Fruit fly (Drosophila melanogaster): Measurements from ENCODE around the gene CG9806.
"Not testable (repeated sequence)": the region's sequence is repeated elsewhere in the genome, so short reads cannot be mapped to it uniquely, and the experiment has no call there.

CG9806 gene

DNA sequence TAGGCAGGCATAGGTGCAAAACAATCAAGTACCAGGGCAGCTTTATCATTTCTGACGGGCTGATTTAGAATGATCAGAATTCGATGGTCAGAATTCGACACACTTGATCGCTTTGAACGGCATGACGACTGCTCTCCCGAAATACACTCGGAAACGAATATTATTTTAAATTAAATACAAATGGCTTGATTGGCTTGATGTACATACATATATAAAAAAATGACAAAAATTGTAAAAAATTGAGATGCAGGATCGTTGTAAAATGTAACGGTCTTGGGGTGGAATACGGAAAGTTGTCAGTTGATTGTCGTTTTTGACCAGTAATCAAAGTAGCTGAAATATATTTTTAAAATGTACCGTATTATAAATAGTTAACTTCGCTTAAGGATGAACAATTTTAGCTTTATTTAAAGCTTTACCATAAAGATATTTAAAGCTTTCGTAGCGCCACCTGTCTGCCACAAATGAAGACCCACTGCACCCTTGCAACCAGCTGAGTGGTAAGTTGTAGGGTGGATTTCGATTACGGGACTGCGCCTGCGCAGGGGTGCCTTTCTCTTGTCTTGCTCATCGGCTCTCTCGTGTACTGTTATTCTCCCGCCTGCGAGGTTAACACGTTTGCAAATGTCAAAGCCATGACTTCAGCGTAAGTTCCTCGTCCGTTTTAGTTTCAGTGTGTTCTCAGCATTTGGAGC, at the start of gene CG9806, which contains the start of gene X11Lbeta:
TSS of gene CG9806 (minus strand) at position 51 of the 695 bp plus-strand sequence.
TSS of gene X11Lbeta (plus strand) at position 676 of the 695 bp plus-strand sequence.
- TF ChIP-seq CTCF (optimal IDR thresholded peaks at IDR 0.05) (peak; percentile 25 to 47), CG8478 (optimal IDR thresholded peaks at IDR 0.05) (no peak)

DNA sequence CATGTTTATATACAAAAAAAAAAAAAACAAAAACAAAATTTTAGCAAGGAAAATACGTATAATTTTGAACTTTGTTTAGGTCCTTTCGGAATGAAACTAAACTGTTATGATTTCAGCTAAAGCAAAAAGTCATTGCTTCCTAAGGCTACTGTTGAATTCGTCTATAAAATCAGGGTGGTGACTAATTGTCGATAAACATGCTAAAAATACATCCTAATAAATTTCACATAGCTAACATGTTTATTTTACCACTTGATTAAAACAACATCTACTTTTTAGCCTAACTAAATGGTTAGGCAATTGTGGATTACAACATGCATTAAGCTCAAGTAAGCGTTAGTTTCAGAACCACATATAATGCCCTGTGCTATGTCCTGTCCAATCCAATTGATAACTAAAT, 46.5 kb upstream of the CG9806 start, which contains the start of gene CG12637:
TSS of gene CG12637 (minus strand) at position 101 of the 400 bp plus-strand sequence.
- TF ChIP-seq CTCF (optimal IDR thresholded peaks at IDR 0.05) (no peak), CG8478 (optimal IDR thresholded peaks at IDR 0.05) (no peak)

- not testable (repeated sequence) for TF ChIP-seq CG8478, CTCF (optimal IDR thresholded peaks at IDR 0.05)
These were observed 34.8 kb upstream of the CG9806 start, which contains the start of gene Rab9E for dm6 chrX:10661743-10662142. Gene Rab9E (minus strand): TSS chrX:10661843.

DNA sequence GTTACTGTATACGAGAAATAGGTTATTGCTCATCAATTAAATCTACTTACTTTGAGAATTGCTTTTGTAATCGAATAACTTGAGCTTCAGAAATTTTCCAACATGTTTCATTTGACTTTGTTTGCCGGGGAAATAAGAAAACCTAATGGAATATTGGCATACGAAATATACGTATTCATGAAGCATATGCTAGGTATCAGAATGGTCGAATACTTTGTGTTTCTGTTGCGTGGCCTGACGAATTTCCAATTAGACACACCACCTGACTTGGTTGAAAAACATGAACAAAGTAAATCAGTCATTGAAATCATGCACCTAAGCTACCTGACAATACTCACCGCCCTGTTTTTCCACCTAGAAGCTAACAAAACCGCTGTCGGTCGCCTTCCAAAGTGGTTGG, 30.5 kb upstream of the CG9806 start, which contains the start of gene CG2111:
TSS of gene CG2111 (plus strand) at position 301 of the 400 bp plus-strand sequence.
- no peak for TF ChIP-seq CTCF (optimal IDR thresholded peaks at IDR 0.05)
- TF ChIP-seq CG8478 (optimal IDR thresholded peaks at IDR 0.05) = no peak

DNA sequence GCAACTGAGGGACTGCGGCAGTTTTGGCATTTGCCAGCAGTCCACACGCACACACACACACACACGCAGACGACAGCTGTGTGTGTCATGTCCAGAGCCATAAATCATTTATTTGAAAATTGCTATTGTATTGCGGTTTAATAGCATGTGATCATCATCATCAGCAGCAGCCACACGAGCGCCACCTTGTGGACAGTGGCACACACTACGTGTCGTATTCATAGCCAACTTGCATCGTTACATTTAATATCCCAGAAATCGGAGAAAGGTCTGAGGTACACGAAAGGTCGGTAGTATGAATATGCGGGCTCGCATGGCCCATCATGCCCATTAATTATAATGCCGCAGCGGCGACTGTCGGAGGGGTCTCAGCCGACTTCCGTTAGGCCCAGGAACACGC, 29.3 kb upstream of the CG9806 start:
- TF ChIP-seq CTCF (optimal IDR thresholded peaks at IDR 0.05) (peak; percentile 62), CG8478 (optimal IDR thresholded peaks at IDR 0.05) (no peak)

- peak; percentile 55 to 80 for TF ChIP-seq CTCF (optimal IDR thresholded peaks at IDR 0.05)
- TF ChIP-seq CG8478 (optimal IDR thresholded peaks at IDR 0.05) = no peak
These were observed 15.4 kb upstream of the CG9806 start for dm6 chrX:10642233-10642751.

DNA sequence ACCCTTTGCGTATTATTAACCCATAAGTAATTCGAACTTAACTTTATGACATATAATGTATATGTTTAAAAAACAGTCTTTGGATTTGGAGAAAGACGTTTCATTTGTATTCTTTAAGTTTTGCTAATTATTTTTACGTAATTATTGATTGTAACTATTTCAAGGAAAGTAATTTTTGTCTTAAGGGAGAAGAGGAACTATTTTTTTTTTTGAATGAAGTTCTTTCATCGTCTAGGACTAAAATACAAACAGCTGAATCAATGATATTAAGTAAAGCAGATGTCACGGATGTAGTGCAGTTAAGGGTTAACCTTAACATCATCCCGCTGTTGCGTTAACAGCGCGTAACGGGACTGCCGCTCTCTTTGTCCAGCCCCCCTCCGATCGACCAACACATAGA, 2.0 kb upstream of the CG9806 start:
- no peak for TF ChIP-seq CTCF (optimal IDR thresholded peaks at IDR 0.05)
- no peak for TF ChIP-seq CG8478 (optimal IDR thresholded peaks at IDR 0.05)

DNA sequence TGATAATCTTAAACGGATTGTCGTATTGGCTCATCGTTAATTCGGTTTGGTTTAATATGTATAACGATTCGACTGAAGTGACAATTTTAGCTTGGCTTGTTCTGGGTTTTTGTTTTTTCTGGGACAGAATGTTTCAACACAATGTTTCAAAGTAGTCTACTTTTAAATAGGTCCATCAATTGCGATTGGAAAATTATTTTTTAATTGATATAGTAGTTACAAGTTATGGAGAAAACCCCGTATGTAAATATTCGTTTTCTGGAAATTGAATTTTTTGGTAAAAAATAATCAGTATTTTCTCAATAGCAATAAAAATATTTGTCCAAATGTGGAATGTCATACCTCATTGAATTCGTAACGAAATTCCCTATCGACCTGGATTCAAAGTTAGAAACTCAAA, 3.8 kb downstream of the CG9806 start, which contains the start of gene Rab9Db:
TSS of gene Rab9Db (minus strand) at position 101 of the 400 bp plus-strand sequence.
- TF ChIP-seq CTCF, CG8478 (optimal IDR thresholded peaks at IDR 0.05): not testable (repeated sequence)

dm6 chrX:10621202-10621990, 5.5 kb downstream of the CG9806 start:
- no peak for TF ChIP-seq CTCF (optimal IDR thresholded peaks at IDR 0.05)

- TF ChIP-seq CG8478 (optimal IDR thresholded peaks at IDR 0.05) (no peak), CTCF (optimal IDR thresholded peaks at IDR 0.05) (no peak)
These were observed 6.5 kb downstream of the CG9806 start, which contains the start of gene CG43347 for dm6 chrX:10620144-10621005. Gene CG43347 (minus strand): TSS chrX:10620190.

dm6 chrX:10618491-10618890, 8.4 kb downstream of the CG9806 start:
- no peak for TF ChIP-seq CTCF (optimal IDR thresholded peaks at IDR 0.05)
- TF ChIP-seq CG8478 (optimal IDR thresholded peaks at IDR 0.05) = no peak

- TF ChIP-seq CTCF (optimal IDR thresholded peaks at IDR 0.05) = no peak
- TF ChIP-seq CG8478 (optimal IDR thresholded peaks at IDR 0.05) = no peak
These were observed 11.7 kb downstream of the CG9806 start for dm6 chrX:10615215-10615614.

DNA sequence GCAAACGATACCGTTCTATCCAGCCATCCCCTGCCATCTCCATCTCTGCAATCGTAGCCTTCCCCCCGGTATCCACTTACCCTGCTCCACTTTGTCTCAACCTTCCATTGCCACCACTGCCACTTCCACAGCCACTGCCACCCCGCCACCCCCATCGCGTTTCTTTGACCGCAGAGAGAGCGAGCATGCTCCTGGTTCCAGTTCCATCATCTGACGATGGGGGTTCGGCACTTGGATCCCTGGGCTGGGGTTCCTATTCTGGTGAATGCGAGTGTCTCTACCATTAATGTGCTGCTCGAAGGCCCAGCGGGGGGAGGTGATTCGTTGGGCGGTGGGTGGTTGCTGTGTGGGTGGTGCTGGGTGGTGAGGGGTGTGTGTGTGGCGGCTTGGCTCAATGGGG, 13.3 kb downstream of the CG9806 start:
- TF ChIP-seq CG8478 (optimal IDR thresholded peaks at IDR 0.05) (no peak), CTCF (optimal IDR thresholded peaks at IDR 0.05) (no peak)

DNA sequence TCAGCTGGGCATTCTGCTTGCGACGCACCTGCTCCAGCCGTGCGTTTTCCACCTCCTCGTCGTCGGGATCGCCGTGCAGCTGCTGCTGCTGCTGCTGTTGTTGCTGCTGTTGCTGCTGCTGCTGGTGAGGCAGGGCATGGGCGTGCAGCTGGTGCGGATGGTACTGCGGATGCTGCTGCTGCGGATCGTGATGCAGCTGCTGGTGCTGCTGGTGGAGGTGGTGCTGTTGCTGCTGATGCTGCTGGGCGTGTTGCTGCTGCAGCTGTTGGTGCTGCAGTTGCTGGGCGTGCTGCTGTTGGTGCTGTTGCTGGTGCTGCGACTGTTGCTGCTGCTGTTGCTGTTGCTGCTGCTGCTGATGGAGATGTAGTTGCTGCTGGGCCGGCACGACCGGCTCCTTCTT, 19.3 kb downstream of the CG9806 start:
- TF ChIP-seq CTCF (optimal IDR thresholded peaks at IDR 0.05) (no peak), CG8478 (optimal IDR thresholded peaks at IDR 0.05) (no peak)

Measured in S2 (cell line).